Fruit fly (Drosophila melanogaster) whole organism: Measurements from ENCODE around the gene comm2.

Experiments
- CG8478 ChIP-seq: fragments of >200 bp; optimal IDR thresholded peaks from 2 replicates; lab custom pipeline; 2018; ENCODE audit warnings: inconsistent platforms
- Dll ChIP-seq: fragments of >200 bp; optimal IDR thresholded peaks from 2 replicates; lab custom pipeline; 2017
- EcR ChIP-seq, 2 experiments: fragments of >200 bp; optimal IDR thresholded peaks; 2 replicates each; lab custom pipeline; 2017; ENCODE audit warnings: missing biosample characterization in 2 of 2, missing genetic modification characterization in 2 of 2, missing genetic modification reagents in 2 of 2
- pan ChIP-seq: fragments of >200 bp; optimal IDR thresholded peaks from 2 replicates; lab custom pipeline; 2017
- psq ChIP-seq: fragments of >200 bp; optimal IDR thresholded peaks from 2 replicates; lab custom pipeline; 2017
- usp ChIP-seq: fragments of >200 bp; optimal IDR thresholded peaks from 2 replicates; lab custom pipeline; 2017; ENCODE audit warnings: missing biosample characterization, missing genetic modification characterization, mixed read lengths

Gene comm2

DNA sequence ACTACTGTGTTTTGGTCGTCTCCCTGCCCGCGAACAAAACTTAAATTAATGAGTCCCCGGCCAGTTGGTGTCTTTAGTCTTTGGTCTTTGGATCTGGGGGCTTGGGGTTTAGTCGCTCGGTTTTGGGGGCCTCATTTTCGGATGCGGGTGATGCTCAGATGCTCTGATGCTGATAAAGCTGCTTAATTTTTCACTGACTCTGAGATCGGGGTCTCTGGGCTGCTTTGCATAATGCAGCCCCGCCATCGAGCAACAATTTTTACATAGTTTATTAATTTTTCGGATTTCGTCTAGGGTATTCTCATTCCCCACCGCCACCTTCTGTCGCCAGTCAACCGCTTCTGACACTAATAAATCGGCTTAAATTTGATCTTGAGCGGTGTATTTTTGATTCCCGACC lies 2.5 kb upstream of the comm2 start:
- TF ChIP-seq psq (lab: Kevin White, UChicago), result no peak
- no peak for TF ChIP-seq Dll (lab: Kevin White, UChicago)
- TF ChIP-seq pan (lab: Kevin White, UChicago), result no peak
- TF ChIP-seq usp (GFP tag; lab: Kevin White, UChicago), result no peak
- TF ChIP-seq CG8478 (lab: Kevin White, UChicago), result no peak
- TF ChIP-seq EcR (GFP tag; optimal IDR thresholded peaks at IDR 0.05; lab: Kevin White, UChicago), result no peak

- TF ChIP-seq Dll (lab: Kevin White, UChicago), result no peak
These were observed 802 bp upstream of the comm2 start for dm6 chr3L:15700338-15700966.

dm6 chr3L:15697916-15698315 lies 1.7 kb downstream of the comm2 start:
- TF ChIP-seq psq (lab: Kevin White, UChicago) (no peak), EcR (GFP tag; optimal IDR thresholded peaks at IDR 0.05; lab: Kevin White, UChicago) (no peak)

- TF ChIP-seq Dll (lab: Kevin White, UChicago), result no peak
- TF ChIP-seq psq (lab: Kevin White, UChicago), result no peak
- no peak for TF ChIP-seq CG8478 (lab: Kevin White, UChicago)
- no peak for TF ChIP-seq EcR (GFP tag; optimal IDR thresholded peaks at IDR 0.05; lab: Kevin White, UChicago)
- TF ChIP-seq pan (lab: Kevin White, UChicago), result no peak
- TF ChIP-seq usp (GFP tag; lab: Kevin White, UChicago), result no peak
These were observed 4.5 kb downstream of the comm2 start for dm6 chr3L:15695195-15695594.

DNA sequence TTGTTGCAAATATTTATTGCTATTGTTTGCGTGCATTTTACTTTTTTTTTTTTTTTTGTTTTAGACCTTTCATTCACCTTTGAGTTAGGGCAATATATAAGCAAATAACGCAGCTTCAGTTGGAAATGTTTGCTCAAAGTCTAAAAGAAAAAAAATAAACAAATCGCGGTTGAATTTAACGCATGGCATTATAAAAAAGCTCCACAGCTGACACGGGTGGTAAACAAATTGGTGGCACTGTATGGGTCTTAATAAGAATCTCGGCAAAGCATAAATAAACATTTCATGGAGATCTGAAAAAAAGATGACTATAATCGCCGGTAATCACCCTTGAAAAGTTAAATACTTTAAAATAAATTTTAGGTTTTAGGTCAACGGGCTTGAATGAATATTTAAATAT lies 5.2 kb downstream of the comm2 start:
- TF ChIP-seq psq (lab: Kevin White, UChicago), result no peak
- TF ChIP-seq usp (GFP tag; lab: Kevin White, UChicago), result no peak
- no peak for TF ChIP-seq pan (lab: Kevin White, UChicago)
- no peak for TF ChIP-seq Dll (lab: Kevin White, UChicago)
- TF ChIP-seq CG8478 (lab: Kevin White, UChicago), result no peak
- no peak for TF ChIP-seq EcR (GFP tag; optimal IDR thresholded peaks at IDR 0.05; lab: Kevin White, UChicago)

- TF ChIP-seq psq (lab: Kevin White, UChicago), result no peak
- TF ChIP-seq EcR (GFP tag; optimal IDR thresholded peaks at IDR 0.05; lab: Kevin White, UChicago), result no peak
- TF ChIP-seq Dll (lab: Kevin White, UChicago), result no peak
- no peak for TF ChIP-seq pan (lab: Kevin White, UChicago)
- TF ChIP-seq usp (GFP tag; lab: Kevin White, UChicago), result no peak
- no peak for TF ChIP-seq CG8478 (lab: Kevin White, UChicago)
These were observed 6.7 kb downstream of the comm2 start for dm6 chr3L:15692794-15693532.

dm6 chr3L:15692388-15692787 lies 7.3 kb downstream of the comm2 start:
- TF ChIP-seq CG8478 (lab: Kevin White, UChicago) (no peak), Dll (lab: Kevin White, UChicago) (no peak), psq (lab: Kevin White, UChicago) (no peak)

dm6 chr3L:15691968-15692367 lies 7.7 kb downstream of the comm2 start, which contains the start of gene CG34451:
Gene CG34451, minus strand, starts transcription at chr3L:15692068.
- no peak for TF ChIP-seq CG8478 (lab: Kevin White, UChicago)
- TF ChIP-seq Dll (lab: Kevin White, UChicago), result no peak
- no peak for TF ChIP-seq EcR (GFP tag; optimal IDR thresholded peaks at IDR 0.05; lab: Kevin White, UChicago)
- no peak for TF ChIP-seq pan (lab: Kevin White, UChicago)
- TF ChIP-seq psq (lab: Kevin White, UChicago), result no peak
- TF ChIP-seq usp (GFP tag; lab: Kevin White, UChicago), result no peak

DNA sequence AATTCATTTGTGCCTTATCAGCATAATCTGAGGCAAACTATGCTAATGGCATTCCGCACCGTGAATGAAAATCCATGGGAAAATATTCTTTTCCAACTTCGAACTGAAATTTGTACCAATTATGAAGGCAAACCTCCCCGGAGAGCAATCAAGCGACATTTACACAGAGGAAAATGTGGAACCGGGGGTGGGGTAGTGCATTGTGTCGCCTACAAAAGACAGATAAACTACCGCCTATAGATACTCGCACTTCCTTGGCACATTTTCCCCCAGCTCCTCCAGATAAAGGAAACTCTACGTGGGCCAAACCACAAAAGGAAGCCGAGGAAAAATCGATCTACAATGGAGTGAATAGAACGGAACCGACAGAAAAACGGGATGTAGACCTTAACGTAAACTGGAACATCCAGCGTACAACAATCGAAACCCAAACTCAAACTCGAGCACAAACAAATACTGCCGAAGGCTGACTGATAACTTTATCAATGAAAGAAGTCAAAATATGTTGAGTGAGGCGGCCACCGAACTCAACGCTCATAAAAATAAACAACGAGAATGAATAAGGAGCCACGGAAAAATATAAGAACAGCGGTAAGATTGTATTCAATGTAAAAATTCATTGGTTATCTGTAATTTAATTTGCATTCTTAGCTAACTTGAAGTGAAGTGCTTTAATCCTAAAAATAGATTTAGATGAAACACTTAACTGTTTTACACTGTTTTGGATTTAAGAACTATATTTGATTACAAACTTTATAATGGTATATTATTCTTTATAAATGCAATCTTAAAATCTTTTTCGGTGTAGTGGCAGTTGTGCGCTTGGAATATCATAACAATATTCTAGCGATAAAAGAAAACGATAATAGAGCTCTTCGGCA lies 8.7 kb downstream of the comm2 start:
- peak in 1 of 2 experiments; percentile 22 for TF ChIP-seq EcR (GFP tag; optimal IDR thresholded peaks at IDR 0.05; lab: Kevin White, UChicago)
- TF ChIP-seq usp (GFP tag; lab: Kevin White, UChicago), result no peak

dm6 chr3L:15689518-15689917 lies 10.1 kb downstream of the comm2 start:
- TF ChIP-seq usp (GFP tag; lab: Kevin White, UChicago), result no peak
- TF ChIP-seq EcR (GFP tag; optimal IDR thresholded peaks at IDR 0.05; lab: Kevin White, UChicago), result no peak
- no peak for TF ChIP-seq pan (lab: Kevin White, UChicago)
- TF ChIP-seq Dll (lab: Kevin White, UChicago), result no peak

DNA sequence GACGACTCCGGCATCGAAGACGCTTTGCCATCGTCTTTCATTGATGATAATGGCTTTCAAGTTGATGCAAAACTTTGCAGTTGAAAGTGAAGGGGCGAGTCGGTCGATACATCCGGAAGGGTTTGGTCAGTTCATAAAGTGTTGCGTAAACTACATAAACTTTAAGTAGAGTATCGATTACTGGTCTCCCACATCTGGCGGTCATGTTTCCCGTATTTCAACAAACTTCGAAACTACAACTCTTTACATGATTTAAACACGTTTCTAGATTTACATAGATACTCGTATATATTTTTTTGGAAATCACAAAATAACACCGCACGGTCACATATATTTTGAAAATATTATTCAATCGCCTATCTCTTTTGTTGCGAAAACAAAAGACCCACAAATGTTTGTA lies 11.8 kb downstream of the comm2 start, which contains the start of gene CG34452:
Gene CG34452, minus strand, starts transcription at position 101 of the 400 bp plus-strand sequence.
- TF ChIP-seq psq (lab: Kevin White, UChicago) (no peak), Dll (lab: Kevin White, UChicago) (no peak), CG8478 (lab: Kevin White, UChicago) (no peak), pan (lab: Kevin White, UChicago) (no peak), EcR (GFP tag; optimal IDR thresholded peaks at IDR 0.05; lab: Kevin White, UChicago) (no peak), usp (GFP tag; lab: Kevin White, UChicago) (no peak)
